Worm (Caenorhabditis elegans): ENCODE results near the gene Y56A3A.7.

DNA sequence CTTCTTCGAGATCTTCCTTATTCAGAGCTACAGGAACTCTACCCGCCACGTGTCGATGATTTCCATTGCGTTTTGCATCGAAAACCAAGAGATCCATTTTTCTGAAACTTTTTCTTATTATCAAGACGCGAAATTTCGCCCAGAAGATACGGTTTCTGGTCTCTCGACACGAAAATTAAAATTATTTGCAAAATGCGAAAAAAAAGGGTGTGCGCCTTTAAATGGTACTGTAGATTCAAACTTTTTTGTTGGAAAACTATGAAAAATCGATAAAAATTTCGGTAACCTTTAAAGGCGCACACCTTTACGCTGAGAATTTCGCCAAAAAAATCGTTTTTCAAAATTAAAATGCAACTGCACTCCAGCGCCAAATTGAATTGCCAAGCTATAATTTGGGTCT is 48.6 kb downstream of the Y56A3A.7 start, which contains the start of gene tsen-2:
- no peak for TF ChIP-seq W03F9.2 (tag; optimal IDR thresholded peaks at IDR 0.05)
- no peak for TF ChIP-seq him-1 (tag; optimal IDR thresholded peaks at IDR 0.05)
